Worm (Caenorhabditis elegans): ENCODE data around the gene clh-2.

ce11 chrII:11398787-11399186 is 47.1 kb downstream of the clh-2 start:
- TF ChIP-seq ama-1 (optimal IDR thresholded peaks at IDR 0.05) (no peak), tbx-37 (GFP tag; conservative IDR thresholded peaks at IDR 0.05) (no peak), pes-1 (GFP tag; IDR thresholded peaks at IDR 0.05) (no peak), tra-4 (tag; optimal IDR thresholded peaks at IDR 0.05) (no peak), F13C5.2 (tag; optimal IDR thresholded peaks at IDR 0.05) (no peak)
